Worm (Caenorhabditis elegans) whole organism, early embryonic: ENCODE data around the gene dnj-16.

Experiments used
- aly-1 ChIP-seq: sonication (generic microtip); optimal IDR thresholded peaks from 2 replicates; lab custom pipeline; 2016; ENCODE audit warnings: missing genetic modification characterization, missing compliant biosample characterization
- ama-1 ChIP-seq: fragments of 150-350 bp; optimal IDR thresholded peaks from 2 replicates; lab custom pipeline; 2014
- ceh-13 ChIP-seq: fragments of 200-800 bp; sonication (Bioruptor generic); optimal IDR thresholded peaks from 2 replicates; lab custom pipeline; 2018; ENCODE audit warnings: mild to moderate bottlenecking, missing genetic modification characterization, missing compliant biosample characterization
- ceh-36 ChIP-seq: sonication (generic microtip); optimal IDR thresholded peaks from 2 replicates; lab custom pipeline; 2016; ENCODE audit warnings: missing genetic modification characterization, inconsistent platforms, missing compliant biosample characterization
- flt-1 ChIP-seq: fragments of 200-800 bp; sonication (Bioruptor generic); IDR thresholded peaks from 2 replicates; pipeline ENCODE4 v1.3.6; 2022; ENCODE audit warnings: missing genetic modification characterization, missing compliant biosample characterization
- hmbx-1 ChIP-seq: sonication (generic microtip); optimal IDR thresholded peaks from 2 replicates; lab custom pipeline; 2016; ENCODE audit warnings: mild to moderate bottlenecking, missing genetic modification characterization, missing compliant biosample characterization
- hnd-1 ChIP-seq: sonication (generic microtip); optimal IDR thresholded peaks from 2 replicates; lab custom pipeline; 2016; ENCODE audit warnings: missing genetic modification characterization, missing compliant biosample characterization
- scrt-1 ChIP-seq: fragments of 200-800 bp; sonication (Bioruptor generic); IDR thresholded peaks from 2 replicates; pipeline ENCODE4 v1.3.6; 2022; ENCODE audit warnings: missing genetic modification characterization, missing compliant biosample characterization
- sea-1 ChIP-seq: fragments of 200-800 bp; sonication (Bioruptor generic); conservative IDR thresholded peaks from 2 replicates; pipeline ENCODE4 v1.3.6; 2022; ENCODE audit warnings: missing genetic modification characterization, missing compliant biosample characterization
- tbx-11 ChIP-seq: fragments of 200-800 bp; sonication (Bioruptor generic); IDR thresholded peaks from 2 replicates; pipeline ENCODE4 v1.3.6; 2022; ENCODE audit warnings: missing genetic modification characterization, missing compliant biosample characterization
- tbx-37 ChIP-seq: fragments of 200-800 bp; sonication (Bioruptor generic); conservative IDR thresholded peaks from 2 replicates; pipeline ENCODE4 v1.3.6; 2022; ENCODE audit warnings: missing genetic modification reagents, missing genetic modification characterization, missing compliant biosample characterization

DNA sequence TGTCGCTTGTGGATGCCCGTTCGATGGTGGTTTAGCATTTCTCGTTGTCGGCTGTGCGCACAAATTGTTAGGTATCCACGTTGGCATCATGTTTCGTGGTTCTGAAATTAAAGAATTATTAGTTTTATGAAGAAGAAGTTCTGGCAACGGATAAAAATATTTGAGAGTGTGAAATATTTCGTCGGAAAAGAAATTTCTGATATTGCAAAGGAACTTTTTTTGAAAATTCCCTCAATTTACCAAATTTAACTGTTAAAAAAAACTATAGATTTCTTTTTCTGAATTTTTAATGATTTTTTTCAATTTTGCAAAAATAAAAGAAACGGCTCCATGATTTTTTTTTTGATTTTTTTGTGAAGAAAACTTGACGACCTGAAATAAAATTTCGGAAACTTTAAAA lies 37.1 kb downstream of the dnj-16 start, which contains the start of gene mpk-1:
- no peak for TF ChIP-seq sea-1
- TF ChIP-seq ama-1 (lab: Kevin White, UChicago) = no peak
- TF ChIP-seq flt-1 (GFP tag; lab: Robert Waterston, UW) = no peak
- no peak for TF ChIP-seq hnd-1 (tag; lab: Kevin White, UChicago)
- no peak for TF ChIP-seq hmbx-1 (tag; lab: Kevin White, UChicago)
- TF ChIP-seq scrt-1 (GFP tag; lab: Robert Waterston, UW) = no peak
- TF ChIP-seq ceh-36 (tag; lab: Kevin White, UChicago) = no peak
- TF ChIP-seq aly-1 (tag; lab: Kevin White, UChicago) = no peak
- TF ChIP-seq tbx-37 (GFP tag; lab: Robert Waterston, UW) = no peak
- no peak for TF ChIP-seq ceh-13 (GFP tag; lab: Kevin White, UChicago)
- no peak for TF ChIP-seq tbx-11 (GFP tag; lab: Robert Waterston, UW)
